Worm (Caenorhabditis elegans): ENCODE measurements around the gene T18D3.6.
A peak's percentile ranks its signal among the peaks of the same experiment; 100 is the strongest.

Gene T18D3.6

DNA sequence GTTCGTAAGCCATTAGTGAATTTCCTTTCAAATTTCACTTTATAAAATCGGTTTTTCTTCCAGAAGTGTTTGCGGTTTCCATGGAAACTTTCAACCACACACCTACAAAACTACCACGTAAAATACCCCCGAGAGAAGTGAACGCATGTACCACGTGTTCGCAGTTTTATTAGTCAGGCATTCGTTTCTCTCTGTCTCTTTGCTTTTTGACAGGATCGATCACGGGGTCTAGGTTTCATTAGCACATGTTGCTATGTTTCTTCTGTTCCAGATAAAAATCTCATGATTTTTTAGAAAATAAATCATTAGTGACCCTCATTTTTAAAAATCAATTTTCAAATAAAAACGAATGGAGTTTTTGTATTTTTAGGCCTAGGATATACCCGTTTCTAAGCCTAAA, 5.3 kb upstream of the T18D3.6 start (continued):
- TF ChIP-seq ceh-20 (GFP tag; IDR thresholded peaks at IDR 0.05) (no peak), nhr-41 (GFP tag; IDR thresholded peaks at IDR 0.05) (no peak), egl-27 (tag; optimal IDR thresholded peaks at IDR 0.05) (no peak), tag-97 (GFP tag; IDR thresholded peaks at IDR 0.05) (no peak), F44E2.7 (GFP tag; IDR thresholded peaks at IDR 0.05) (no peak), lsy-2 (tag; optimal IDR thresholded peaks at IDR 0.05) (peak in 1 of 2 experiments; percentile 25), lin-13 (GFP tag; optimal IDR thresholded peaks at IDR 0.05) (no peak), ama-1 (optimal IDR thresholded peaks at IDR 0.05) (no peak), hmg-1.1 (GFP tag; IDR thresholded peaks at IDR 0.05) (peak; percentile 15; the same call in 1 of the 2 replicates), aly-2 (tag; optimal IDR thresholded peaks at IDR 0.05) (no peak), ceh-62 (tag; optimal IDR thresholded peaks at IDR 0.05) (no peak), ztf-7 (tag; optimal IDR thresholded peaks at IDR 0.05) (no peak), T26A8.4 (GFP tag; IDR thresholded peaks at IDR 0.05) (no peak), dve-1 (tag; optimal IDR thresholded peaks at IDR 0.05; ENCODE audit: insufficient read depth) (peak; percentile 42), spr-1 (tag; optimal IDR thresholded peaks at IDR 0.05) (no peak), lin-38 (GFP tag; IDR thresholded peaks at IDR 0.05) (0 out of 2 replicates have a peak, but pooled peaks have one; percentile 7), lin-29 (GFP tag; IDR thresholded peaks at IDR 0.05) (no peak), hlh-11 (tag; optimal IDR thresholded peaks at IDR 0.05) (peak; percentile 41), nhr-10 (tag; optimal IDR thresholded peaks at IDR 0.05) (no peak), zfp-3 (GFP tag; conservative IDR thresholded peaks at IDR 0.05) (no peak), ces-1 (GFP tag; optimal IDR thresholded peaks at IDR 0.05) (no peak), unc-62 (GFP tag; optimal IDR thresholded peaks at IDR 0.05 in 1 of 2) (no peak), unc-62 (tag; optimal IDR thresholded peaks at IDR 0.05) (no peak), Y75B8A.6 (GFP tag; IDR thresholded peaks at IDR 0.05) (no peak), zip-11 (GFP tag; IDR thresholded peaks at IDR 0.05) (no peak), nhr-25 (tag; optimal IDR thresholded peaks at IDR 0.05; ENCODE audit: borderline replicate concordance, insufficient read depth) (no peak), rbr-2 (tag; optimal IDR thresholded peaks at IDR 0.05) (no peak)

DNA sequence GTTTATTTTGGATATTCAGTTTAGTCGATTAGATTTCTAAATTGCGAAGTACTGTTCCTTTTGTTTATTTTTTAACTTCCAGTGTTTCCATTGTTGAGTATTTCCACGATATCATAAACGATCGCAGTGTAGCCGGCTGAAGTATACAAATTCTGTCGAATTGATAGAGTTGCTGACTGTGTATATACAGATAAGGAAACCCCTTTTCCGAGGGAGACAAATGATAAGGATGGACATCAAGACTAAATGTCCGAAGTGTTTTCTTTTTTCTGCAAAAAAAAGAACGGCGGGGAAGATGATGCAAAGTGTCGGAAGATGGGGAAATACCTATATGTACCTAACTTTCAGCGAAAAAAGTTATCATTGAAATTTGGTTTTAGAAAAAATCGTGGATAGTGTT, 3.1 kb upstream of the T18D3.6 start:
- TF ChIP-seq rbr-2 (tag; optimal IDR thresholded peaks at IDR 0.05), result no peak
- peak; percentile 73 for TF ChIP-seq pqm-1 (tag; optimal IDR thresholded peaks at IDR 0.05)
- no peak for TF ChIP-seq daf-16 (GFP tag; optimal IDR thresholded peaks at IDR 0.05)
- TF ChIP-seq daf-16 (tag; optimal IDR thresholded peaks at IDR 0.05), result peak; percentile 90
- TF ChIP-seq dmd-6 (GFP tag; IDR thresholded peaks at IDR 0.05), result peak; percentile 37; the same call in 1 of the 2 replicates
- TF ChIP-seq ztf-7 (tag; optimal IDR thresholded peaks at IDR 0.05), result peak; percentile 1
- TF ChIP-seq nhr-28 (tag; optimal IDR thresholded peaks at IDR 0.05), result peak; percentile 75
- peak; percentile 37 for TF ChIP-seq hlh-11 (tag; optimal IDR thresholded peaks at IDR 0.05)
- no peak for TF ChIP-seq nhr-48 (tag; optimal IDR thresholded peaks at IDR 0.05)
- TF ChIP-seq dve-1 (tag; optimal IDR thresholded peaks at IDR 0.05; ENCODE audit: insufficient read depth), result peak; percentile 55

DNA sequence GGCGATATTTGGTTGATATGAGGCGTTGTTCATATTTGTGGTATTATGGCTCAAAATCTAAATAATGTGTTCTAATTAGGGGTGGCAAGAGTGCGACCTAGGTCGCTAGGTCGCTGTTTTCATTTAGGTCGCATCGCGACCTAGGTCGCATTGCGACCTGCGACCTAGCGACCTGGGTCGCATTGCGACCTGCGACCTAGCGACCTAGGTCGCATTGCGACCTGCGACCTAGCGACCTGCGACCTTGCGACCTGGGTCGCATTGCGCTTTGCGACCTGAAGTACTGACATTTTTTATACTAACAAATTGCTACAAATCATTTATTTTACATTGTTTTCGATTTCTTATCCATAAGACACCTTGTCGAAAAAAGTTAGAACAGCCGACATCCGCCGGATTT, 2.1 kb upstream of the T18D3.6 start:
- 0 out of 2 replicates have a peak, but pooled peaks have one; percentile 26 for TF ChIP-seq egl-43 (GFP tag; IDR thresholded peaks at IDR 0.05)
- TF ChIP-seq set-16 (GFP tag; IDR thresholded peaks at IDR 0.05), result peak; percentile 77

DNA sequence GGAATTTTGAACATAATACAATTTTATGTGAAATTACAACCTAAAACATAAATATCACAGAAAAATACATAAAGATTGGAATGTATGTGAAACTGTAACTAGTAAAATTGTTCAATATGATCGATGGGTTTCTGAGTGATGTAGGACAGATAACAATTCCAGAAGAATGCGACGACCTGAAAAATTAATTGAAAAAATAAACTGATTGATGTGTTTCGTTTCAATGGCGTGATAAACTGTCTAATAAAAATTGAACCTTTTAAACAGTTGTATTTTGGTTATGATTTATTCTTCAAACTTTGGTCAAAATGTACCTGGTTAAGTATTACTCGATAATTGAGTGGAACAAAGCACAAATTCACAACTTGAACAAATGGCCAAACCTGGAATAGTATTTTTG, 1.6 kb downstream of the T18D3.6 start:
- TF ChIP-seq nhr-76 (tag; optimal IDR thresholded peaks at IDR 0.05), result peak; percentile 10
- no peak for TF ChIP-seq lir-3 (tag; optimal IDR thresholded peaks at IDR 0.05)
- peak; percentile 59 for TF ChIP-seq dmd-6 (GFP tag; IDR thresholded peaks at IDR 0.05)
- no peak for TF ChIP-seq ZK546.5 (tag; optimal IDR thresholded peaks at IDR 0.05)
- TF ChIP-seq php-3 (GFP tag; IDR thresholded peaks at IDR 0.05), result 0 out of 2 replicates have a peak, but pooled peaks have one; percentile 18

Measured in whole organism, L4 larva.